Fruit fly (Drosophila melanogaster): ENCODE results near the gene APC7.

The APC7 gene

DNA sequence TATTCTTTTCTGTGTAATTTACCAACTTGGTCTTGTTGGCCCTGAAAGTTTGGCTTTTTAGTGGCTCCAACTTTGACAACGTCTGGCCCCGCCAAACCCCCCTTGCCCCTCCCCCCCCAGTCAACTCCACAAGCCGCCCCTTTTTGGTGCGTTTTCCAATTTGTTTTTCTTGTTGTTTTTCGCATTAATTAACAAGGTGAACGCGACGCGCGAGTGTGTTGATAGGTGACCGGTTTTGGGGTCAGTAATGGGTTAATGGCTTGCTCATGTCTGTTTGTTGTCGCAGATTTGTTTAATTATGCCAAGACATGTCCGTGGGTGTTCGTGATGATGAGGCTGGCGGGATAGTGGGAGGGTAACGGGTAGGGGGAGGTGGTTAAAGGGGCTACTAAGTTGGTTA lies 19.9 kb downstream of the APC7 start:
- TF ChIP-seq CG6765 (GFP tag; optimal IDR thresholded peaks at IDR 0.05) = no peak
- TF ChIP-seq ewg (GFP tag; optimal IDR thresholded peaks at IDR 0.05) = no peak
- TF ChIP-seq Hr78 (GFP tag; optimal IDR thresholded peaks at IDR 0.05) = peak in 1 of 2 experiments; percentile 70
- peak; percentile 63 for TF ChIP-seq Awh (GFP tag; IDR thresholded peaks at IDR 0.05)
- TF ChIP-seq vvl (GFP tag; IDR thresholded peaks at IDR 0.05) = peak; percentile 40; the same call in 1 of the 2 replicates
- no peak for TF ChIP-seq CG2199 (GFP tag; IDR thresholded peaks at IDR 0.05)
- 0 out of 3 replicates have a peak, but pooled peaks have one; percentile 31 for TF ChIP-seq sr (GFP tag; IDR thresholded peaks at IDR 0.05)
- no peak for TF ChIP-seq CG3726 (GFP tag; IDR thresholded peaks at IDR 0.05)
- peak; percentile 77; the same call in 3 of the 4 replicates for TF ChIP-seq chinmo (GFP tag; IDR thresholded peaks at IDR 0.05; ENCODE audit: partially characterized antibody)
- TF ChIP-seq sisA (GFP tag; IDR thresholded peaks at IDR 0.05) = no peak
- peak; percentile 10 for TF ChIP-seq CG12769 (tag; optimal IDR thresholded peaks at IDR 0.05)
- peak; percentile 77 for TF ChIP-seq crol (GFP tag; IDR thresholded peaks at IDR 0.05)
- no peak for TF ChIP-seq CG17612 (GFP tag; IDR thresholded peaks at IDR 0.05)
- no peak for TF ChIP-seq B-H2 (GFP tag; optimal IDR thresholded peaks at IDR 0.05)

DNA sequence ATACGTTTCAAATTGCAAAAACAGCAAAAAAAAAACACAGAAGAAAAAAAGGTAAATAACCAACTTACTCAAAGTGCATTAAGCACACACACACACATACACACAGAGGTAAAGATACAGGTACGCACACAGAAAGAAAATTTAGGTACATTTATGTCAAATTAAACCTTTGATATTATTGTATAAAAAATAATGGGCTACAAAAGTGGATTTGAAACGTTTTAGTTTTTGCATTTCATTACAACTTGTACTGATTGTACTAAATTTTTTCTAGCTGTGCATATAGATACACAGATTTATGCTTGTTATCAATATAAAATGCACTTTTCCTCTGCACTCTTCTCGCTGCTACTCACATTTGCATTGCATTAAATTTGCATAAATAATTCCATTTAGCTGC lies 20.5 kb downstream of the APC7 start:
- TF ChIP-seq Drgx (GFP tag; IDR thresholded peaks at IDR 0.05) = peak; percentile 35; the same call in 1 of the 2 replicates
- TF ChIP-seq vvl (GFP tag; IDR thresholded peaks at IDR 0.05) = peak; percentile 9; the same call in 1 of the 2 replicates
- no peak for TF ChIP-seq prd (optimal IDR thresholded peaks at IDR 0.05)
- TF ChIP-seq prd (GFP tag; IDR thresholded peaks at IDR 0.05) = peak; percentile 10; the same call in 1 of the 3 replicates
- TF ChIP-seq sens (GFP tag) = peak; percentile 33
- TF ChIP-seq Dek (tag; optimal IDR thresholded peaks at IDR 0.05) = no peak
- TF ChIP-seq CG13424 (tag; optimal IDR thresholded peaks at IDR 0.05) = no peak
- peak; percentile 10 for TF ChIP-seq gem (tag; optimal IDR thresholded peaks at IDR 0.05)
- TF ChIP-seq CG1024 (GFP tag; IDR thresholded peaks at IDR 0.05) = no peak
- TF ChIP-seq CG15514 (GFP tag; optimal IDR thresholded peaks at IDR 0.05) = no peak
- TF ChIP-seq fu2 (GFP tag; optimal IDR thresholded peaks at IDR 0.05) = no peak
- TF ChIP-seq bsh (GFP tag; optimal IDR thresholded peaks at IDR 0.05) = peak in 1 of 2 experiments; percentile 3
- TF ChIP-seq dmrt11E (tag; optimal IDR thresholded peaks at IDR 0.05) = peak; percentile 4
- no peak for TF ChIP-seq vfl (GFP tag; optimal IDR thresholded peaks at IDR 0.05)
- peak; percentile 0 for TF ChIP-seq Sox102F (GFP tag; optimal IDR thresholded peaks at IDR 0.05)

DNA sequence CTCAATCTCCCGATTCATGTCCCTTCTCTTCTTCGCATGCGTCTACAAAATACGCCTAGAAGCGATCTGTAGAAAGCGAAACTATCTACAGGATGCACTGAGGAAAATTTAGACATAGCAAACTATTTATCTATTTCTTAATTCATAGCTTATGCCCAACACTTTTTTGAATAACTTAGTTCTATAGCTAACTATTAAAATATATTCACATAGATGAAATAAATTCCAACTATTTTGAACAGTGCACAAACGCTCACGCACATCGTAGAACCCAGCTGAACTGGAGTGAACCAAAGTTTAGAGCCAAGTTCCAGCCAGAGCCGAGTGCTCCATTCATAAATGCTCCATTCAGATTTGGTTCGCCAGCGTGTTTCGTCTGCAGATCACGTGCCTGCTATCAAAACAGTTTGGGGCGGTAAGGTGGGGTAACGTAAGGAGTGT lies 24.7 kb downstream of the APC7 start:
- TF ChIP-seq br (optimal IDR thresholded peaks at IDR 0.05) (no peak), nau (GFP tag; optimal IDR thresholded peaks at IDR 0.05) (no peak), CG14860 (GFP tag; IDR thresholded peaks at IDR 0.05; ENCODE audit: partially characterized antibody) (no peak), sens-2 (GFP tag; IDR thresholded peaks at IDR 0.05) (no peak), Atf6 (GFP tag; IDR thresholded peaks at IDR 0.05) (peak; percentile 34; the same call in 1 of the 2 replicates), gsb (GFP tag; IDR thresholded peaks at IDR 0.05) (no peak), CG10366 (GFP tag; IDR thresholded peaks at IDR 0.05) (peak; percentile 53), CG16815 (GFP tag; optimal IDR thresholded peaks at IDR 0.05) (no peak), vvl (GFP tag; IDR thresholded peaks at IDR 0.05) (peak; percentile 51), gfzf (GFP tag; optimal IDR thresholded peaks at IDR 0.05) (no peak), CG2712 (tag; optimal IDR thresholded peaks at IDR 0.05) (peak; percentile 72), zfh2 (GFP tag; optimal IDR thresholded peaks at IDR 0.05) (no peak), dpn (GFP tag; optimal IDR thresholded peaks at IDR 0.05) (peak; percentile 37 to 43), wdn (GFP tag; IDR thresholded peaks at IDR 0.05) (peak; percentile 51; the same call in 1 of the 2 replicates), Dad (GFP tag; optimal IDR thresholded peaks at IDR 0.05) (no peak), CG10147 (GFP tag; optimal IDR thresholded peaks at IDR 0.05) (peak; percentile 41), CG3726 (GFP tag; IDR thresholded peaks at IDR 0.05) (no peak), dan (GFP tag; IDR thresholded peaks at IDR 0.05) (no peak), Med (GFP tag) (peak; percentile 86), CG9817 (tag; optimal IDR thresholded peaks at IDR 0.05) (peak; percentile 12), CG8944 (GFP tag; optimal IDR thresholded peaks at IDR 0.05) (no peak), CG31224 (GFP tag; IDR thresholded peaks at IDR 0.05) (peak; percentile 39; the same call in 1 of the 2 replicates), crp (GFP tag; optimal IDR thresholded peaks at IDR 0.05) (no peak)

Data from whole organism, embryonic.